Fruit fly (Drosophila melanogaster) whole organism, prepupa: ENCODE data around the gene Det.

Source experiments
- CG8319 ChIP-seq: fragments of 200-800 bp; sonication (Bioruptor generic); optimal IDR thresholded peaks from 3 replicates; lab custom pipeline; 2016; ENCODE audit warnings: missing biosample characterization, missing genetic modification characterization
- eg ChIP-seq: fragments of 200-800 bp; sonication (Bioruptor generic); IDR thresholded peaks from 3 replicates; pipeline ENCODE4 v1.3.6; 2022; ENCODE audit warnings: missing biosample characterization, missing genetic modification characterization
- fd59A ChIP-seq: fragments of 200-800 bp; sonication (Bioruptor generic); optimal IDR thresholded peaks from 2 replicates; lab custom pipeline; 2017; ENCODE audit warnings: missing biosample characterization, mild to moderate bottlenecking, missing genetic modification characterization, missing genetic modification reagents

- TF ChIP-seq fd59A (GFP tag; lab: Kevin White, UChicago) (no peak), eg (no peak), CG8319 (GFP tag; lab: Kevin White, UChicago) (no peak)
These were observed 19.1 kb upstream of the Det start, which contains the start of gene CG17475 for dm6 chr3R:17130326-17130725.
